Worm (Caenorhabditis elegans) whole organism, mixed stage, embryonic: ENCODE results near the gene nhr-34.

Source experiments
- ces-1 ChIP-seq: fragments of 150-350 bp; optimal IDR thresholded peaks from 2 replicates; lab custom pipeline; 2014; ENCODE audit warnings: missing biosample characterization, missing genetic modification reagents, missing genetic modification characterization
- elt-1 ChIP-seq: sonication (generic microtip); optimal IDR thresholded peaks from 2 replicates; lab custom pipeline; 2017; ENCODE audit warnings: missing genetic modification characterization, mild to moderate bottlenecking, missing compliant biosample characterization, antibody characterized with exemption, moderate library complexity, borderline replicate concordance; ENCODE audit not compliant: insufficient read depth
- lin-32 ChIP-seq: fragments of 200-800 bp; sonication (Bioruptor generic); optimal IDR thresholded peaks from 2 replicates; lab custom pipeline; 2018; ENCODE audit warnings: mild to moderate bottlenecking, missing genetic modification characterization, missing compliant biosample characterization
- mab-5 ChIP-seq: fragments of 150-350 bp; optimal IDR thresholded peaks from 2 replicates; lab custom pipeline; 2014; ENCODE audit warnings: missing biosample characterization, missing genetic modification characterization
- nhr-237 ChIP-seq: fragments of 150-350 bp; optimal IDR thresholded peaks from 2 replicates; lab custom pipeline; 2014; ENCODE audit warnings: missing biosample characterization, missing genetic modification characterization
- snpc-4 ChIP-seq: fragments of 150-350 bp; optimal IDR thresholded peaks from 2 replicates; lab custom pipeline; 2014; ENCODE audit warnings: missing biosample characterization, missing genetic modification characterization
- ztf-11 ChIP-seq: fragments of 150-350 bp; optimal IDR thresholded peaks from 2 replicates; lab custom pipeline; 2014; ENCODE audit warnings: missing biosample characterization, missing genetic modification characterization

ce11 chrIV:9632094-9632493 is 43.4 kb downstream of the nhr-34 start:
- no peak for TF ChIP-seq nhr-237 (tag; lab: Kevin White, UChicago)
- no peak for TF ChIP-seq lin-32 (GFP tag; lab: Kevin White, UChicago)
- TF ChIP-seq elt-1 (tag; lab: Kevin White, UChicago) = no peak
- TF ChIP-seq ces-1 (GFP tag; lab: Kevin White, UChicago) = no peak
- TF ChIP-seq ztf-11 = no peak
- TF ChIP-seq snpc-4 (tag; lab: Kevin White, UChicago) = no peak
- no peak for TF ChIP-seq mab-5
